Worm (Caenorhabditis elegans) whole organism, L4 larva: ENCODE measurements around the gene ztf-30.

Source experiments
- F44E2.7 ChIP-seq: fragments of 200-800 bp; sonication (Bioruptor generic); IDR thresholded peaks from 2 replicates; pipeline ENCODE4 v2.1.2; 2022; ENCODE audit warnings: missing genetic modification characterization, missing compliant biosample characterization
- aha-1 ChIP-seq: fragments of 150-350 bp; peaks from one replicate; lab custom pipeline; 2014; ENCODE audit warnings: missing biosample characterization, missing genetic modification characterization
- ama-1 ChIP-seq: fragments of 150-350 bp; optimal IDR thresholded peaks from 2 replicates; lab custom pipeline; 2014; ENCODE audit warnings: inconsistent platforms, mixed read lengths
- fkh-10 ChIP-seq: fragments of 150-350 bp; optimal IDR thresholded peaks from 2 replicates; lab custom pipeline; 2014; ENCODE audit warnings: missing biosample characterization, missing genetic modification reagents, missing genetic modification characterization
- lin-1 ChIP-seq: fragments of 200-800 bp; sonication (Bioruptor generic); IDR thresholded peaks from 2 replicates; pipeline ENCODE4 v1.3.6; 2022; ENCODE audit warnings: missing genetic modification reagents, missing genetic modification characterization, missing compliant biosample characterization
- lin-13 ChIP-seq: fragments of 150-350 bp; optimal IDR thresholded peaks from 2 replicates; lab custom pipeline; 2014; ENCODE audit warnings: missing biosample characterization, missing genetic modification reagents, missing genetic modification characterization
- lin-39 ChIP-seq: fragments of 150-350 bp; optimal IDR thresholded peaks from 2 replicates; lab custom pipeline; 2014; ENCODE audit warnings: missing biosample characterization, missing genetic modification reagents, missing genetic modification characterization
- nhr-11 ChIP-seq: fragments of 150-350 bp; optimal IDR thresholded peaks from 2 replicates; lab custom pipeline; 2014; ENCODE audit warnings: missing biosample characterization, missing genetic modification characterization
- rbr-2 ChIP-seq: sonication (generic microtip); optimal IDR thresholded peaks from 2 replicates; lab custom pipeline; 2016; ENCODE audit warnings: missing genotype, missing genetic modification characterization, missing compliant biosample characterization
- skn-1 ChIP-seq: fragments of 150-350 bp; optimal IDR thresholded peaks from 2 replicates; lab custom pipeline; 2014; ENCODE audit warnings: missing biosample characterization, missing genetic modification characterization
- tra-1 ChIP-seq: fragments of 200-800 bp; sonication (Bioruptor generic); IDR thresholded peaks from 2 replicates; pipeline ENCODE4 v1.3.6; 2022; ENCODE audit warnings: missing genetic modification reagents, missing genetic modification characterization, missing compliant biosample characterization
- unc-39 ChIP-seq: sonication (generic microtip); optimal IDR thresholded peaks from 2 replicates; lab custom pipeline; 2017; ENCODE audit warnings: missing biosample characterization, missing genetic modification characterization
- unc-62 ChIP-seq, 3 experiments: fragments of 150-350 bp in 1 of 3; sonication (generic microtip); optimal IDR thresholded peaks in 2 of 3; peaks in 1 of 3; 1 replicate in 1 of 3; 2 replicates in 2 of 3; lab custom pipeline; 2014 to 2017; ENCODE audit warnings: missing biosample characterization in 3 of 3, missing genetic modification characterization in 3 of 3, missing genetic modification reagents in 3 of 3, missing genotype in 1 of 3

ce11 chrIII:8571845-8572244 is 25.8 kb downstream of the ztf-30 start:
- TF ChIP-seq tra-1 (GFP tag; lab: Robert Waterston, UW) (no peak), nhr-11 (tag; lab: Kevin White, UChicago) (no peak), skn-1 (tag; lab: Kevin White, UChicago) (no peak), rbr-2 (tag; lab: Kevin White, UChicago) (no peak), unc-39 (tag; lab: Kevin White, UChicago) (no peak), lin-1 (GFP tag; lab: Robert Waterston, UW) (no peak), ama-1 (no peak), aha-1 (no peak), lin-39 (tag; lab: Kevin White, UChicago) (no peak), F44E2.7 (no peak), fkh-10 (GFP tag; lab: Kevin White, UChicago) (no peak), unc-62 (GFP tag; optimal IDR thresholded peaks at IDR 0.05 in 1 of 2; lab: Kevin White, UChicago) (no peak), unc-62 (tag; optimal IDR thresholded peaks at IDR 0.05; lab: Kevin White, UChicago) (no peak), lin-13 (GFP tag; lab: Kevin White, UChicago) (no peak)
